Fruit fly (Drosophila melanogaster) whole organism, wandering third instar larva: ENCODE data around the gene Taf9.

Source experiments
- Abd-B ChIP-seq: fragments of >200 bp; optimal IDR thresholded peaks from 2 replicates; lab custom pipeline; 2017; ENCODE audit warnings: missing biosample characterization, missing genetic modification characterization
- CG32264 ChIP-seq: fragments of 200-800 bp; sonication (Bioruptor generic); optimal IDR thresholded peaks from 2 replicates; lab custom pipeline; 2016; ENCODE audit warnings: missing biosample characterization, missing genetic modification characterization
- CG9705 ChIP-seq: fragments of 200-800 bp; sonication (Bioruptor generic); optimal IDR thresholded peaks from 2 replicates; lab custom pipeline; 2018; ENCODE audit warnings: missing biosample characterization, mild to moderate bottlenecking, missing genetic modification characterization
- CrebA ChIP-seq: fragments of 200-800 bp; sonication (Bioruptor generic); optimal IDR thresholded peaks from 2 replicates; lab custom pipeline; 2016; ENCODE audit warnings: missing biosample characterization, mild to moderate bottlenecking, missing genetic modification characterization, borderline replicate concordance
- Dif ChIP-seq: fragments of 200-275, 200-300 bp; sonication (Bioruptor generic); optimal IDR thresholded peaks from 2 replicates; lab custom pipeline; 2018; ENCODE audit warnings: missing biosample characterization, missing genetic modification characterization; ENCODE audit not compliant: partially characterized antibody
- HLH106 ChIP-seq: fragments of 200-800 bp; optimal IDR thresholded peaks from 3 replicates; lab custom pipeline; 2019; ENCODE audit warnings: missing biosample characterization, mild to moderate bottlenecking, missing genetic modification characterization, moderate library complexity
- N ChIP-seq: fragments of >200 bp; optimal IDR thresholded peaks from 2 replicates; lab custom pipeline; 2018; ENCODE audit warnings: missing biosample characterization, missing external identifiers, missing genetic modification characterization
- OdsH ChIP-seq: fragments of 200-800 bp; sonication (Bioruptor generic); optimal IDR thresholded peaks from 2 replicates; lab custom pipeline; 2016; ENCODE audit warnings: missing biosample characterization, mild to moderate bottlenecking, missing genetic modification characterization
- dsf ChIP-seq: sonication (Bioruptor generic); optimal IDR thresholded peaks from 2 replicates; lab custom pipeline; 2016; ENCODE audit warnings: missing biosample characterization, missing genetic modification characterization, borderline replicate concordance
- h ChIP-seq: fragments of 200-800 bp; sonication (Bioruptor generic); optimal IDR thresholded peaks from 3 replicates; lab custom pipeline; 2016; ENCODE audit warnings: missing biosample characterization, mild to moderate bottlenecking, missing genetic modification characterization
- jim ChIP-seq: fragments of 175-275, 200-325 bp; sonication (Bioruptor generic); optimal IDR thresholded peaks from 2 replicates; lab custom pipeline; 2016; ENCODE audit warnings: missing biosample characterization, mild to moderate bottlenecking, missing genetic modification characterization
- usp ChIP-seq: fragments of >200 bp; optimal IDR thresholded peaks from 2 replicates; lab custom pipeline; 2017; ENCODE audit warnings: missing biosample characterization, missing genetic modification characterization

DNA sequence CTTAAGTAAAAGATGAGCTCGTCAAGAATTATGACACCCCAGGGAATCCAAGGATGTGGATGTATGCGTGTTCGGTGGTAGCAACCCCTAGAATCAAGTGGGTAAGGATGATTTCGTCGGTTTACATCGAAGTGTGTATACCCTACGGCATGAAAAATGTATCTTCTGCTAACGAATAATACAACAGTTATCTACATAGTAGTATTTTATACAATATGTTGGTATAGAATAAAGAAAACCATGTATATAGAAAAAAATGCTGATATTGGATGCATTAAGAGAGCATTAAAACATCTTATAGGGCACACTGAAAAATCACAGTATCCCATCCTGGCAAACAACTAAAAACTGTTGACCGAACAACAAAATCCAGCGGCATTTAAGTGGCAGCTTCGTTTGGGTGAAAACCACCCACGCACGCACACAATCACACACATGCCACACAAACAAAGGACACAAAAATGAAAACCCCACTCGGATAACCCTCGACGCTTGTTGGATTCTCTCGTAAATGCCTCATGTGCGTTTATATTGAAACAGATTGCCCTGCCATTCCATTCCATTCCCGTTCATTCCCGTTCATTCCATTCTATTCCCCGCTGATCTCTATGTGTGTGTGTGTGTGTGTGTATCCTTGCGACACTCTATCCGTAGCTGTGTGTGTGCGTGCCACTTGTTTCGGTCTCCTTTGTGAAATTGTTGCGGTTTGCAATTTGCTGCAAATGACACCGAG lies 42.7 kb upstream of the Taf9 start:
- TF ChIP-seq CG32264 (no peak), Abd-B (GFP tag; lab: Kevin White, UChicago) (no peak), N (no peak), Dif (GFP tag; lab: Kevin White, UChicago) (no peak), OdsH (no peak), CG9705 (GFP tag; lab: Kevin White, UChicago) (no peak), h (GFP tag; lab: Kevin White, UChicago) (no peak), usp (GFP tag; lab: Kevin White, UChicago) (no peak), CrebA (GFP tag; lab: Kevin White, UChicago) (no peak), dsf (GFP tag; lab: Kevin White, UChicago) (no peak), HLH106 (tag; lab: Kevin White, UChicago) (no peak), jim (GFP tag; lab: Kevin White, UChicago) (no peak)
